Worm (Caenorhabditis elegans) whole organism, early embryonic: ENCODE measurements around the gene F09A5.3.

Source experiments
- B0310.2 ChIP-seq: sonication (generic microtip); optimal IDR thresholded peaks from 2 replicates; lab custom pipeline; 2016; ENCODE audit warnings: mild to moderate bottlenecking, missing genetic modification characterization, missing compliant biosample characterization
- F13C5.2 ChIP-seq: sonication (generic microtip); optimal IDR thresholded peaks from 2 replicates; lab custom pipeline; 2017; ENCODE audit warnings: mild to moderate bottlenecking, missing genetic modification characterization, inconsistent platforms, missing compliant biosample characterization
- ama-1 ChIP-seq: fragments of 150-350 bp; optimal IDR thresholded peaks from 2 replicates; lab custom pipeline; 2014
- ceh-36 ChIP-seq: sonication (generic microtip); optimal IDR thresholded peaks from 2 replicates; lab custom pipeline; 2016; ENCODE audit warnings: missing genetic modification characterization, inconsistent platforms, missing compliant biosample characterization
- ets-7 ChIP-seq: sonication (generic microtip); optimal IDR thresholded peaks from 2 replicates; lab custom pipeline; 2016; ENCODE audit warnings: missing genotype, missing genetic modification characterization, missing compliant biosample characterization
- hnd-1 ChIP-seq: sonication (generic microtip); optimal IDR thresholded peaks from 2 replicates; lab custom pipeline; 2016; ENCODE audit warnings: missing genetic modification characterization, missing compliant biosample characterization
- scrt-1 ChIP-seq: fragments of 200-800 bp; sonication (Bioruptor generic); IDR thresholded peaks from 2 replicates; pipeline ENCODE4 v1.3.6; 2022; ENCODE audit warnings: missing genetic modification characterization, missing compliant biosample characterization
- sea-1 ChIP-seq: fragments of 200-800 bp; sonication (Bioruptor generic); conservative IDR thresholded peaks from 2 replicates; pipeline ENCODE4 v1.3.6; 2022; ENCODE audit warnings: missing genetic modification characterization, missing compliant biosample characterization
- tbx-11 ChIP-seq: fragments of 200-800 bp; sonication (Bioruptor generic); IDR thresholded peaks from 2 replicates; pipeline ENCODE4 v1.3.6; 2022; ENCODE audit warnings: missing genetic modification characterization, missing compliant biosample characterization
- tbx-37 ChIP-seq: fragments of 200-800 bp; sonication (Bioruptor generic); conservative IDR thresholded peaks from 2 replicates; pipeline ENCODE4 v1.3.6; 2022; ENCODE audit warnings: missing genetic modification reagents, missing genetic modification characterization, missing compliant biosample characterization

ce11 chrX:13200312-13200711 is 58.9 kb downstream of the F09A5.3 start:
- TF ChIP-seq scrt-1 = no peak
- TF ChIP-seq B0310.2 (tag; lab: Kevin White, UChicago) = no peak
- TF ChIP-seq tbx-11 (GFP tag; lab: Robert Waterston, UW) = no peak
- no peak for TF ChIP-seq ama-1 (lab: Kevin White, UChicago)
- no peak for TF ChIP-seq ceh-36
- TF ChIP-seq sea-1 (GFP tag; lab: Robert Waterston, UW) = no peak
- TF ChIP-seq hnd-1 (tag; lab: Kevin White, UChicago) = no peak
- no peak for TF ChIP-seq tbx-37 (GFP tag; lab: Robert Waterston, UW)
- no peak for TF ChIP-seq F13C5.2 (tag; lab: Kevin White, UChicago)
- no peak for TF ChIP-seq ets-7 (tag; lab: Kevin White, UChicago)
